Worm (Caenorhabditis elegans) whole organism, L4 larva: ENCODE data around the gene str-177.

Source experiments
- F37D6.2 ChIP-seq: sonication (generic microtip); optimal IDR thresholded peaks from 2 replicates; lab custom pipeline; 2016; ENCODE audit warnings: mild to moderate bottlenecking, missing genetic modification characterization, missing compliant biosample characterization
- F44E2.7 ChIP-seq: fragments of 200-800 bp; sonication (Bioruptor generic); IDR thresholded peaks from 2 replicates; pipeline ENCODE4 v2.1.2; 2022; ENCODE audit warnings: missing genetic modification characterization, missing compliant biosample characterization
- Y48G9A.11 ChIP-seq: fragments of 200-800 bp; sonication (Bioruptor generic); IDR thresholded peaks from 2 replicates; pipeline ENCODE4 v1.3.6; 2022; ENCODE audit warnings: missing genetic modification reagents, missing genetic modification characterization, missing compliant biosample characterization
- Y5F2A.4 ChIP-seq: fragments of 200-800 bp; sonication (Bioruptor generic); optimal IDR thresholded peaks from 2 replicates; lab custom pipeline; 2018; ENCODE audit warnings: mild to moderate bottlenecking, missing genetic modification characterization, missing compliant biosample characterization
- aha-1 ChIP-seq: fragments of 150-350 bp; peaks from one replicate; lab custom pipeline; 2014; ENCODE audit warnings: missing biosample characterization, missing genetic modification characterization
- ama-1 ChIP-seq: fragments of 150-350 bp; optimal IDR thresholded peaks from 2 replicates; lab custom pipeline; 2014; ENCODE audit warnings: inconsistent platforms, mixed read lengths
- attf-4 ChIP-seq: sonication (generic microtip); optimal IDR thresholded peaks from 3 replicates; lab custom pipeline; 2017; ENCODE audit warnings: missing biosample characterization, missing genetic modification characterization
- ceh-20 ChIP-seq: fragments of 200-800 bp; sonication (Bioruptor generic); IDR thresholded peaks from 2 replicates; pipeline ENCODE4 v1.3.6; 2022; ENCODE audit warnings: missing genetic modification reagents, missing genetic modification characterization, missing compliant biosample characterization
- ceh-44 ChIP-seq: fragments of 200-800 bp; sonication (Bioruptor generic); IDR thresholded peaks from 2 replicates; pipeline ENCODE4 v1.3.6; 2022; ENCODE audit warnings: missing genetic modification reagents, missing genetic modification characterization, missing compliant biosample characterization
- ces-1 ChIP-seq: fragments of 150-350 bp; sonication (generic microtip); optimal IDR thresholded peaks from 4 replicates; lab custom pipeline; 2014; ENCODE audit warnings: missing biosample characterization, missing genetic modification reagents, missing genetic modification characterization
- dmd-6 ChIP-seq: fragments of 200-800 bp; sonication (Bioruptor generic); IDR thresholded peaks from 2 replicates; pipeline ENCODE4 v1.3.6; 2022; ENCODE audit warnings: missing genetic modification reagents, missing genetic modification characterization, missing compliant biosample characterization
- dmd-9 ChIP-seq: fragments of 200-800 bp; sonication (Bioruptor generic); IDR thresholded peaks from 2 replicates; pipeline ENCODE4 v1.3.6; 2022; ENCODE audit warnings: missing genetic modification reagents, missing genetic modification characterization, missing compliant biosample characterization
- duxl-1 ChIP-seq: sonication (generic microtip); optimal IDR thresholded peaks from 2 replicates; lab custom pipeline; 2016; ENCODE audit warnings: mild to moderate bottlenecking, missing genetic modification characterization, moderate library complexity, missing compliant biosample characterization; ENCODE audit not compliant: poor library complexity
- dve-1 ChIP-seq: sonication (generic microtip); optimal IDR thresholded peaks from 2 replicates; lab custom pipeline; 2017; ENCODE audit warnings: antibody characterized with exemption, mild to moderate bottlenecking, missing genetic modification characterization, missing compliant biosample characterization; ENCODE audit not compliant: insufficient read depth
- fkh-10 ChIP-seq: fragments of 150-350 bp; optimal IDR thresholded peaks from 2 replicates; lab custom pipeline; 2014; ENCODE audit warnings: missing biosample characterization, missing genetic modification reagents, missing genetic modification characterization
- fos-1 ChIP-seq: fragments of 150-350 bp; optimal IDR thresholded peaks from 2 replicates; lab custom pipeline; 2014; ENCODE audit warnings: missing biosample characterization, missing genetic modification characterization
- hlh-11 ChIP-seq: fragments of 200-800 bp; sonication (Bioruptor generic); optimal IDR thresholded peaks from 2 replicates; lab custom pipeline; 2018; ENCODE audit warnings: mild to moderate bottlenecking, missing genetic modification characterization, missing compliant biosample characterization
- hlh-30 ChIP-seq: sonication (generic microtip); optimal IDR thresholded peaks from 2 replicates; lab custom pipeline; 2017; ENCODE audit warnings: antibody characterized with exemption, mild to moderate bottlenecking, missing genetic modification characterization, missing compliant biosample characterization; ENCODE audit not compliant: insufficient read depth
- hmg-1.1 ChIP-seq: fragments of 200-800 bp; sonication (Bioruptor generic); IDR thresholded peaks from 2 replicates; pipeline ENCODE4 v1.3.6; 2022; ENCODE audit warnings: missing genetic modification reagents, missing genetic modification characterization, missing compliant biosample characterization
- jun-1 ChIP-seq: fragments of 150-350 bp; optimal IDR thresholded peaks from 2 replicates; lab custom pipeline; 2014; ENCODE audit warnings: missing biosample characterization, missing genetic modification reagents, missing genetic modification characterization
- lin-13 ChIP-seq: fragments of 150-350 bp; optimal IDR thresholded peaks from 2 replicates; lab custom pipeline; 2014; ENCODE audit warnings: missing biosample characterization, missing genetic modification reagents, missing genetic modification characterization
- lin-29 ChIP-seq: fragments of 200-800 bp; sonication (Bioruptor generic); IDR thresholded peaks from 2 replicates; pipeline ENCODE4 v1.3.6; 2022; ENCODE audit warnings: missing genetic modification reagents, missing genetic modification characterization, missing compliant biosample characterization
- lin-39 ChIP-seq: fragments of 150-350 bp; optimal IDR thresholded peaks from 2 replicates; lab custom pipeline; 2014; ENCODE audit warnings: missing biosample characterization, missing genetic modification reagents, missing genetic modification characterization
- lsy-2 ChIP-seq, 2 experiments: fragments of 150-350 bp in 1 of 2; sonication (generic microtip) in 1 of 2; optimal IDR thresholded peaks; 2 replicates each; lab custom pipeline; 2014 to 2017; ENCODE audit warnings: missing biosample characterization in 2 of 2, missing genetic modification characterization in 2 of 2
- madf-5 ChIP-seq, 2 experiments: fragments of 200-800 bp; sonication (Bioruptor generic); IDR thresholded peaks; 2 replicates each; pipeline ENCODE4 v1.3.6; 2022; ENCODE audit warnings: missing compliant biosample characterization in 2 of 2, missing genetic modification characterization in 2 of 2
- mdl-1 ChIP-seq, 2 experiments: fragments of 150-350 bp in 1 of 2; sonication (generic microtip) in 1 of 2; optimal IDR thresholded peaks; 2 replicates each; lab custom pipeline; 2014 to 2017; ENCODE audit warnings: missing biosample characterization in 2 of 2, missing genetic modification characterization in 2 of 2
- mdt-29 ChIP-seq: fragments of 200-800 bp; sonication (Bioruptor generic); IDR thresholded peaks from 2 replicates; pipeline ENCODE4 v1.3.6; 2022; ENCODE audit warnings: missing genetic modification reagents, missing genetic modification characterization, missing compliant biosample characterization
- mep-1 ChIP-seq: fragments of 150-350 bp; sonication (generic microtip); optimal IDR thresholded peaks from 3 replicates; lab custom pipeline; 2014; ENCODE audit warnings: missing biosample characterization, missing genetic modification characterization
- mes-2 ChIP-seq: sonication (generic microtip); optimal IDR thresholded peaks from 2 replicates; lab custom pipeline; 2016; ENCODE audit warnings: missing genotype, mild to moderate bottlenecking, missing genetic modification characterization, missing compliant biosample characterization; ENCODE audit not compliant: poor library complexity, severe bottlenecking
- mxl-2 ChIP-seq: fragments of 200-800 bp; sonication (Bioruptor generic); conservative IDR thresholded peaks from 2 replicates; pipeline ENCODE4 v1.3.6; 2022; ENCODE audit warnings: missing genetic modification reagents, missing genetic modification characterization, missing compliant biosample characterization
- mxl-3 ChIP-seq: fragments of 200-800 bp; sonication (Bioruptor generic); optimal IDR thresholded peaks from 2 replicates; lab custom pipeline; 2018; ENCODE audit warnings: mild to moderate bottlenecking, missing genetic modification characterization, missing compliant biosample characterization
- nhr-28 ChIP-seq: fragments of 150-350 bp; optimal IDR thresholded peaks from 2 replicates; lab custom pipeline; 2014; ENCODE audit warnings: missing biosample characterization, missing genetic modification characterization
- nhr-41 ChIP-seq: fragments of 200-800 bp; sonication (Bioruptor generic); IDR thresholded peaks from 2 replicates; pipeline ENCODE4 v1.3.6; 2022; ENCODE audit warnings: missing genetic modification reagents, missing genetic modification characterization, missing compliant biosample characterization
- nhr-48 ChIP-seq: sonication (generic microtip); optimal IDR thresholded peaks from 2 replicates; lab custom pipeline; 2016; ENCODE audit warnings: mild to moderate bottlenecking, missing genetic modification characterization, missing compliant biosample characterization
- nhr-6 ChIP-seq: fragments of 150-350 bp; optimal IDR thresholded peaks from 2 replicates; lab custom pipeline; 2014; ENCODE audit warnings: missing biosample characterization, missing genetic modification characterization
- nhr-77 ChIP-seq: fragments of 150-350 bp; optimal IDR thresholded peaks from 2 replicates; lab custom pipeline; 2014; ENCODE audit warnings: missing biosample characterization, missing genetic modification characterization
- rbr-2 ChIP-seq: sonication (generic microtip); optimal IDR thresholded peaks from 2 replicates; lab custom pipeline; 2016; ENCODE audit warnings: missing genotype, missing genetic modification characterization, missing compliant biosample characterization
- skn-1 ChIP-seq: fragments of 150-350 bp; optimal IDR thresholded peaks from 2 replicates; lab custom pipeline; 2014; ENCODE audit warnings: missing biosample characterization, missing genetic modification characterization
- snpc-1.2 ChIP-seq: fragments of 200-800 bp; sonication (Bioruptor generic); IDR thresholded peaks from 2 replicates; pipeline ENCODE4 v1.3.6; 2022; ENCODE audit warnings: missing genetic modification reagents, missing genetic modification characterization, missing compliant biosample characterization
- unc-62 ChIP-seq, 3 experiments: fragments of 150-350 bp in 1 of 3; sonication (generic microtip); optimal IDR thresholded peaks in 2 of 3; peaks in 1 of 3; 1 replicate in 1 of 3; 2 replicates in 2 of 3; lab custom pipeline; 2014 to 2017; ENCODE audit warnings: missing biosample characterization in 3 of 3, missing genetic modification characterization in 3 of 3, missing genetic modification reagents in 3 of 3, missing genotype in 1 of 3
- zfp-3 ChIP-seq: fragments of 200-800 bp; sonication (Bioruptor generic); conservative IDR thresholded peaks from 2 replicates; pipeline ENCODE4 v1.3.6; 2022; ENCODE audit warnings: missing genetic modification reagents, missing genetic modification characterization, missing compliant biosample characterization
- zip-11 ChIP-seq: fragments of 200-800 bp; sonication (Bioruptor generic); IDR thresholded peaks from 2 replicates; pipeline ENCODE4 v1.3.6; 2022; ENCODE audit warnings: missing genetic modification characterization, missing compliant biosample characterization

str-177 gene

DNA sequence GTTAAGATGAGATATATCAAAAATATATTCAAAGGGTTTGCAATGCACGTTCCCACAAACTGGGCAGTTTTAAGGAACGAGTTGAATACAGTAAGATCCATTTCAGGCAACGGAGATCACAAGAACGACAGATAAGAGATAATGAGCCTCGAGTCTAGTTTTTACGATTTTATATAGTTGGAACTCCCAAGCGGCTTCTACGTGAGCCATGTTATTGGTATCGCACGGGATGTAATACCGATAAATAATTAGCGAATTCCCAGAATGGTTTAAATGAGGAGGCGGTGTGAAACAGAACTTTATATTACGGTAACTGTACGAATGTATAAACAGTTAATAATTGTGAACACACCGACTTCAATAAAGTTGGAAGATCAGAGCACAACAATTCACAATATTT, at the start of gene str-177:
Gene str-177 (minus strand): TSS at position 101 of the 400 bp plus-strand sequence.
- TF ChIP-seq mdt-29 (GFP tag; lab: Robert Waterston, UW) (no peak), lin-39 (tag; lab: Kevin White, UChicago) (no peak), zip-11 (GFP tag; lab: Robert Waterston, UW) (no peak), mxl-3 (no peak), lin-29 (GFP tag; lab: Robert Waterston, UW) (no peak)

DNA sequence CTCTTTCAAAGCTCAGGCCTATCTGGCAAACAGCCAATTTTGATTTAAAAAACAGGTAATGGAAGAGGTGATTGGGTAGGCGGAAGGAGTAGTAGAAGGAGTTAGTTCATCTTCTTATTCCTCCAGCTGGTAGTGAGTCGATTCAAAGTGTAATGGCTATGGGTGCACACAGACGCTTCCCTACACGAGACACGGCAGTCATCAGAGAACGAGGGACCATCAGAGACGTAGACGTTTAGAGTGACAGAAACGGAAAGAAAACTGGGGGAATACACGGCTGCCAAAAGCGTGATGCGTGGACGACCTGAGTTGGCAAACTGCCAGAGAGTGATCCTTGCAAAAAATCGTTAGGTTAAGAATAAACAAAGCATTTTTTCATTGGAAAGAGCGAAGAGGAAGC, 48.6 kb upstream of the str-177 start:
- TF ChIP-seq fos-1 (tag; lab: Kevin White, UChicago) = no peak
- TF ChIP-seq attf-4 = no peak
- no peak for TF ChIP-seq nhr-41 (GFP tag; lab: Robert Waterston, UW)
- peak; percentile 52 for TF ChIP-seq hlh-30 (tag; lab: Kevin White, UChicago)
- peak; percentile 52 for TF ChIP-seq hlh-11
- TF ChIP-seq dmd-9 (GFP tag; lab: Robert Waterston, UW) = no peak
- TF ChIP-seq hmg-1.1 = peak; percentile 47; the same call in 1 of the 2 replicates
- TF ChIP-seq F44E2.7 (GFP tag; lab: Robert Waterston, UW) = no peak
- no peak for TF ChIP-seq nhr-28 (tag; lab: Kevin White, UChicago)
- TF ChIP-seq mxl-2 = no peak
- no peak for TF ChIP-seq mdt-29 (GFP tag; lab: Robert Waterston, UW)
- 0 out of 2 replicates have a peak, but pooled peaks have one; percentile 19 for TF ChIP-seq ceh-20 (GFP tag; lab: Robert Waterston, UW)
- TF ChIP-seq aha-1 (tag; lab: Kevin White, UChicago) = peak; percentile 11
- peak in 1 of 2 experiments; percentile 83 for TF ChIP-seq unc-62 (GFP tag; optimal IDR thresholded peaks at IDR 0.05 in 1 of 2; lab: Kevin White, UChicago)
- TF ChIP-seq unc-62 (tag; optimal IDR thresholded peaks at IDR 0.05; lab: Kevin White, UChicago) = no peak
- no peak for TF ChIP-seq lin-13 (GFP tag; lab: Kevin White, UChicago)
- TF ChIP-seq lsy-2 (tag; optimal IDR thresholded peaks at IDR 0.05; lab: Kevin White, UChicago) = peak in 1 of 2 experiments; percentile 28
- TF ChIP-seq ceh-44 (GFP tag; lab: Robert Waterston, UW) = no peak
- TF ChIP-seq mdl-1 (tag; optimal IDR thresholded peaks at IDR 0.05; lab: Kevin White, UChicago) = peak in 1 of 2 experiments; percentile 25
- TF ChIP-seq skn-1 = no peak
- TF ChIP-seq mep-1 (tag; lab: Kevin White, UChicago) = no peak
- TF ChIP-seq madf-5 (GFP tag; IDR thresholded peaks at IDR 0.05; lab: Robert Waterston, UW) = no peak
- no peak for TF ChIP-seq ama-1 (lab: Kevin White, UChicago)
- TF ChIP-seq jun-1 (tag; lab: Kevin White, UChicago) = no peak

DNA sequence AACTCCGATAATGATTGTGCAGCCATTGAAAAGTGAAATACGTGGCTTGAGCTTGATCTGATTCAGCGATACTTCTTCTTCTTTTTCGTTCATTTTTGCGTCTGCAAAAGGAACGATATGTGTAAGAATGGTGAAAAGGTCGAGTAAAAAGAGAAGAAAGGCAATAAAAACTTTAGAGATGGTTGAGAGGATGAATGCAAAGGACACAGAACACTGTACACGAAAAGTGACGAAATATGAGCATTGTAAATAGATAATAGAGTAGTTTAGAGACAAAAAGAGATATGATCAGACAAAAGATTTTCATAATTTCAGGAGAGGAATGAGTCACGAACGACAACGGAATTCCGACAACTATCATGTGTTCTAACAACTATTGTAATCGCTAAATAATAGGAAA, 47.5 kb upstream of the str-177 start, which contains the start of gene aat-2:
Gene aat-2 (minus strand): TSS at position 101 of the 400 bp plus-strand sequence.
- TF ChIP-seq unc-62 (GFP tag; optimal IDR thresholded peaks at IDR 0.05 in 1 of 2; lab: Kevin White, UChicago) (peak in 1 of 2 experiments; percentile 30), unc-62 (tag; optimal IDR thresholded peaks at IDR 0.05; lab: Kevin White, UChicago) (no peak), lin-29 (GFP tag; lab: Robert Waterston, UW) (no peak)

DNA sequence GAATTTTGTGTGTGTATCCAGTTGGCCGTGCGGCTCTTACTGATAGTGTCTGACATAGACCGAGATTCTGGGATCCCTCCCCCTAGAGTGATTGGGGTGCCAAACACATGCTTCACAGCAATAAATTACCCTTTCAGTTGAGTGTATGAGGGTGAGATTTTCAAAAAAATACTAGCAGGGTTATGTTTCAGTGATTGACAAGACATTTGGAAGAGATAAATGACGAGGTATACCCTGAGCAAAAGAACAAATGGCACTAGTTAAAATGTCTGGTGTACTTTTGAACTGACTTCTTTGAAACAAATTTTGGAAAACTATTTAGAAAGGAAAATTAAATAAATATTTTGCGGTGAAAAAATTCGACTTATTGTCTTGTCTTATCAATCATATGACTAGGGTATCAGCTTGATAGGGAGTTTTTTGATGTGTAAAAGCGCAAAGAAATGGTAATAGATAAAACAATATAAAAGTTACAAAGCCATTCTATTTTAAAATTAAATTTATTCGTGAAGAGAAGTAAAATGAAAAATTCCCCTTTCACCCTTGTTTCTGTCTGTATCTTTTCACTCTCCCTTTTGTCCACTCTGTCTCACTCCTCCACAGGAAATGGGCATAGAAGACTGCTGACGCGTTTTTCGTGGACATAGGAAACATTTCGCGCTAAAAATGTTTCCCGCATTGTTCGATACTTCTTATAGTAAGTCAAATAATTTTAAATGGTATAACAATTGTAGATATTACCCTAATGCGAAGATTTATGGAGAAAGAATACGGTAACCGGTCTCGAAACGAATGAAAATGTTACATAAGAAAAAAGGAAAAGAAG, 44.6 kb upstream of the str-177 start, which contains the start of gene glo-4:
Gene glo-4 (minus strand): TSS at position 51 of the 826 bp plus-strand sequence.
- TF ChIP-seq nhr-77 (tag; lab: Kevin White, UChicago) = peak; percentile 23
- TF ChIP-seq Y48G9A.11 (GFP tag; lab: Robert Waterston, UW) = no peak
- peak; percentile 49 for TF ChIP-seq dmd-6 (GFP tag; lab: Robert Waterston, UW)
- no peak for TF ChIP-seq ces-1
- peak; percentile 77 for TF ChIP-seq rbr-2
- peak; percentile 69 for TF ChIP-seq aha-1 (tag; lab: Kevin White, UChicago)
- peak; percentile 56 for TF ChIP-seq nhr-28 (tag; lab: Kevin White, UChicago)
- TF ChIP-seq mep-1 (tag; lab: Kevin White, UChicago) = peak; percentile 85
- peak; percentile 76 for TF ChIP-seq dve-1 (tag; lab: Kevin White, UChicago)
- TF ChIP-seq F37D6.2 (tag; lab: Kevin White, UChicago) = peak; percentile 55
- no peak for TF ChIP-seq zfp-3 (GFP tag; lab: Robert Waterston, UW)
- TF ChIP-seq unc-62 (GFP tag; optimal IDR thresholded peaks at IDR 0.05 in 1 of 2; lab: Kevin White, UChicago) = peak in 1 of 2 experiments; percentile 93
- no peak for TF ChIP-seq unc-62 (tag; optimal IDR thresholded peaks at IDR 0.05; lab: Kevin White, UChicago)
- peak; percentile 51 to 87 for TF ChIP-seq lsy-2 (tag; optimal IDR thresholded peaks at IDR 0.05; lab: Kevin White, UChicago)
- peak; percentile 52 for TF ChIP-seq nhr-48 (tag; lab: Kevin White, UChicago)
- no peak for TF ChIP-seq snpc-1.2
- TF ChIP-seq Y5F2A.4 (GFP tag; lab: Kevin White, UChicago) = no peak
- TF ChIP-seq duxl-1 (tag; lab: Kevin White, UChicago) = peak; percentile 15
- TF ChIP-seq nhr-6 (tag; lab: Kevin White, UChicago) = peak; percentile 6
- TF ChIP-seq fkh-10 (GFP tag; lab: Kevin White, UChicago) = peak; percentile 96
- peak; percentile 81 for TF ChIP-seq mes-2
